Worm (Caenorhabditis elegans) whole organism, L4 larva: ENCODE data around the gene W09H1.4.
A peak's percentile ranks its signal among the peaks of the same experiment; 100 is the strongest.

Source experiments
- aha-1 ChIP-seq: fragments of 150-350 bp; peaks from one replicate; lab custom pipeline; 2014; ENCODE audit warnings: missing biosample characterization, missing genetic modification characterization
- ama-1 ChIP-seq: fragments of 150-350 bp; optimal IDR thresholded peaks from 2 replicates; lab custom pipeline; 2014; ENCODE audit warnings: inconsistent platforms, mixed read lengths
- ceh-82 ChIP-seq: sonication (generic microtip); optimal IDR thresholded peaks from 2 replicates; lab custom pipeline; 2017; ENCODE audit warnings: missing biosample characterization, missing genetic modification characterization
- daf-8 ChIP-seq: fragments of 200-800 bp; sonication (Bioruptor generic); IDR thresholded peaks from 2 replicates; pipeline ENCODE4 v1.3.6; 2022; ENCODE audit warnings: missing genetic modification characterization, missing compliant biosample characterization
- dmd-9 ChIP-seq: fragments of 200-800 bp; sonication (Bioruptor generic); IDR thresholded peaks from 2 replicates; pipeline ENCODE4 v1.3.6; 2022; ENCODE audit warnings: missing genetic modification reagents, missing genetic modification characterization, missing compliant biosample characterization
- egl-27 ChIP-seq: sonication (generic microtip); optimal IDR thresholded peaks from 3 replicates; lab custom pipeline; 2017; ENCODE audit warnings: missing biosample characterization, missing genetic modification reagents, missing genetic modification characterization
- fos-1 ChIP-seq: fragments of 150-350 bp; optimal IDR thresholded peaks from 2 replicates; lab custom pipeline; 2014; ENCODE audit warnings: missing biosample characterization, missing genetic modification characterization
- lin-29 ChIP-seq: fragments of 200-800 bp; sonication (Bioruptor generic); IDR thresholded peaks from 2 replicates; pipeline ENCODE4 v1.3.6; 2022; ENCODE audit warnings: missing genetic modification reagents, missing genetic modification characterization, missing compliant biosample characterization
- lsy-2 ChIP-seq, 2 experiments: fragments of 150-350 bp in 1 of 2; sonication (generic microtip) in 1 of 2; optimal IDR thresholded peaks; 2 replicates each; lab custom pipeline; 2014 to 2017; ENCODE audit warnings: missing biosample characterization in 2 of 2, missing genetic modification characterization in 2 of 2
- nhr-25 ChIP-seq: sonication (generic microtip); optimal IDR thresholded peaks from 2 replicates; lab custom pipeline; 2017; ENCODE audit warnings: missing genetic modification characterization, mild to moderate bottlenecking, missing compliant biosample characterization, antibody characterized with exemption, moderate library complexity, borderline replicate concordance; ENCODE audit not compliant: insufficient read depth

DNA sequence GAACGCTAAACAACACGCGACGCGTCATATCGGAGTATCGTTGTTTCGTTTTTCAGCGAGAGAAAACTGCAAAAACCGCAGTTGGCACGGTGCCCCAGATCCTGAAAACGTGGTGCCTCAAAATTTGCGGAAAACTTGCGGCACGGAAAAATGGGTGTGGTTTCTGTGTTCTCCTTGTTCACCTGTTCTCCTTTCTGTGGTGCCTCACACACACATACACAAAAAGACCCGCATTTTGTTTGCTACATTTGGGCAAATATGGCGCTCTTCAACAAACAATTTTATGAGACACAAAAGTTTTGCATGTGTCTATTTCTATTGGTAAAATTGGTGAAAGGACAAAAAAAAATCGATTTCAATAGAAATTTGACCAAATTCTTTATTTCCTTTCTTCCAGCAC, 15.5 kb downstream of the W09H1.4 start:
- TF ChIP-seq lin-29 (no peak), dmd-9 (no peak), fos-1 (no peak), daf-8 (no peak), nhr-25 (tag; lab: Kevin White, UChicago) (no peak), aha-1 (tag; lab: Kevin White, UChicago) (peak; percentile 46), lsy-2 (tag; optimal IDR thresholded peaks at IDR 0.05; lab: Kevin White, UChicago) (peak in 1 of 2 experiments; percentile 5), ama-1 (no peak), ceh-82 (tag; lab: Kevin White, UChicago) (no peak), egl-27 (tag; lab: Kevin White, UChicago) (no peak)
